Fruit fly (Drosophila melanogaster) whole organism, embryonic: ENCODE results near the gene CG33191.

ENCODE experiments used
- CG11723 ChIP-seq: fragments of 200-800 bp; sonication (Bioruptor generic); optimal IDR thresholded peaks from 2 replicates; lab custom pipeline; 2017; ENCODE audit warnings: missing biosample characterization, mild to moderate bottlenecking, missing genetic modification characterization
- CG12391 ChIP-seq: fragments of 200-800 bp; sonication (Bioruptor generic); optimal IDR thresholded peaks from 3 replicates; lab custom pipeline; 2018; ENCODE audit warnings: missing biosample characterization, mild to moderate bottlenecking, missing genetic modification characterization, moderate library complexity
- CG12769 ChIP-seq: fragments of 200-800 bp; sonication (Bioruptor generic); optimal IDR thresholded peaks from 2 replicates; lab custom pipeline; 2019; ENCODE audit warnings: missing biosample characterization, mild to moderate bottlenecking, missing genetic modification characterization, moderate library complexity
- CG14710 ChIP-seq: fragments of 200-800 bp; sonication (Bioruptor generic); optimal IDR thresholded peaks from 3 replicates; lab custom pipeline; 2019; ENCODE audit warnings: missing biosample characterization, mild to moderate bottlenecking, missing genetic modification characterization, moderate library complexity
- CG15479 ChIP-seq: fragments of 200-800 bp; sonication (Bioruptor generic); optimal IDR thresholded peaks from 3 replicates; lab custom pipeline; 2019; ENCODE audit warnings: missing biosample characterization, mild to moderate bottlenecking, missing genetic modification characterization, moderate library complexity
- CG15601 ChIP-seq: fragments of 200-800 bp; sonication (Bioruptor generic); optimal IDR thresholded peaks from 3 replicates; lab custom pipeline; 2019; ENCODE audit warnings: missing biosample characterization, mild to moderate bottlenecking, missing genetic modification characterization, moderate library complexity
- CG18476 ChIP-seq: fragments of 200-800 bp; sonication (Bioruptor generic); optimal IDR thresholded peaks from 2 replicates; lab custom pipeline; 2016; ENCODE audit warnings: missing biosample characterization, mild to moderate bottlenecking, missing genetic modification characterization
- CG2116 ChIP-seq: fragments of 200-800 bp; sonication (Bioruptor generic); optimal IDR thresholded peaks from 3 replicates; lab custom pipeline; 2018; ENCODE audit warnings: missing biosample characterization, mild to moderate bottlenecking, missing genetic modification characterization
- CG30020 ChIP-seq: fragments of 200-800 bp; optimal IDR thresholded peaks from 2 replicates; lab custom pipeline; 2019; ENCODE audit warnings: missing biosample characterization, mild to moderate bottlenecking, missing genetic modification characterization, moderate library complexity
- CG31365 ChIP-seq: fragments of 200-800 bp; sonication (Bioruptor generic); optimal IDR thresholded peaks from 2 replicates; lab custom pipeline; 2018; ENCODE audit warnings: missing biosample characterization, mild to moderate bottlenecking, missing genetic modification characterization
- CG3838 ChIP-seq: fragments of 200-800 bp; sonication (Bioruptor generic); optimal IDR thresholded peaks from 3 replicates; lab custom pipeline; 2016; ENCODE audit warnings: missing biosample characterization, missing genetic modification characterization
- CG3847 ChIP-seq: fragments of 200-800 bp; sonication (Bioruptor generic); IDR thresholded peaks from 2 replicates; pipeline ENCODE4 v1.3.6; 2022; ENCODE audit warnings: missing biosample characterization, missing genetic modification characterization
- CG3995 ChIP-seq: fragments of 200-800 bp; sonication (Bioruptor generic); optimal IDR thresholded peaks from 3 replicates; lab custom pipeline; 2016; ENCODE audit warnings: missing biosample characterization, missing genetic modification characterization
- CG42726 ChIP-seq: fragments of 200-800 bp; sonication (Bioruptor generic); IDR thresholded peaks from 2 replicates; pipeline ENCODE4 v1.3.6; 2022; ENCODE audit warnings: missing biosample characterization, missing genetic modification characterization; ENCODE audit not compliant: partially characterized antibody
- CG4617 ChIP-seq: fragments of 200-800 bp; sonication (Bioruptor generic); optimal IDR thresholded peaks from 3 replicates; lab custom pipeline; 2016; ENCODE audit warnings: missing biosample characterization, missing genetic modification characterization, borderline replicate concordance
- CG4854 ChIP-seq: fragments of 200-800 bp; sonication (Bioruptor generic); optimal IDR thresholded peaks from 2 replicates; lab custom pipeline; 2016; ENCODE audit warnings: missing biosample characterization, missing genetic modification characterization, inconsistent platforms
- CG8924 ChIP-seq: fragments of 200-800 bp; optimal IDR thresholded peaks from 3 replicates; lab custom pipeline; 2019; ENCODE audit warnings: missing biosample characterization, mild to moderate bottlenecking, missing genetic modification characterization, moderate library complexity
- CoRest ChIP-seq: fragments of 200-800 bp; sonication (Bioruptor generic); optimal IDR thresholded peaks from 3 replicates; lab custom pipeline; 2018; ENCODE audit warnings: missing biosample characterization, mild to moderate bottlenecking, missing genetic modification characterization, moderate library complexity
- D ChIP-seq, 2 experiments: fragments of 200-800 bp in 1 of 2; fragments of >200 bp in 1 of 2; sonication (Bioruptor generic) in 1 of 2; optimal IDR thresholded peaks; 2 replicates in 1 of 2; 3 replicates in 1 of 2; lab custom pipeline; 2017; ENCODE audit warnings: mild to moderate bottlenecking in 1 of 2, missing biosample characterization in 1 of 2, missing genetic modification characterization in 1 of 2, missing genetic modification reagents in 1 of 2
- Dek ChIP-seq: fragments of 200-800 bp; sonication (Bioruptor generic); optimal IDR thresholded peaks from 3 replicates; lab custom pipeline; 2019; ENCODE audit warnings: missing biosample characterization, mild to moderate bottlenecking, missing genetic modification characterization, moderate library complexity
- E2f2 ChIP-seq: fragments of 200-800 bp; sonication (Bioruptor generic); IDR thresholded peaks from 2 replicates; pipeline ENCODE4 v1.3.6; 2022; ENCODE audit warnings: missing biosample characterization, missing genetic modification characterization
- ERR ChIP-seq: fragments of 200-800 bp; sonication (Bioruptor generic); optimal IDR thresholded peaks from 2 replicates; lab custom pipeline; 2016; ENCODE audit warnings: missing biosample characterization, missing genetic modification characterization
- Ets97D ChIP-seq: fragments of 200-800 bp; sonication (Bioruptor generic); optimal IDR thresholded peaks from 3 replicates; lab custom pipeline; 2016; ENCODE audit warnings: missing biosample characterization, missing genetic modification characterization
- Fer2 ChIP-seq: fragments of 200-800 bp; sonication (Bioruptor generic); optimal IDR thresholded peaks from 2 replicates; lab custom pipeline; 2018; ENCODE audit warnings: missing biosample characterization, mild to moderate bottlenecking, missing genetic modification characterization, moderate library complexity
- HmgZ ChIP-seq: fragments of 200-800 bp; sonication (Bioruptor generic); optimal IDR thresholded peaks from 2 replicates; lab custom pipeline; 2018; ENCODE audit warnings: missing biosample characterization, mild to moderate bottlenecking, missing genetic modification characterization
- Lhr ChIP-seq: fragments of 200-800 bp; sonication (Bioruptor generic); optimal IDR thresholded peaks from 3 replicates; lab custom pipeline; 2017; ENCODE audit warnings: mild to moderate bottlenecking, missing biosample characterization, missing genetic modification reagents, missing genetic modification characterization
- Med ChIP-seq: fragments of 200-800 bp; sonication (Bioruptor generic); peaks from one replicate; lab custom pipeline; 2016; ENCODE audit warnings: missing biosample characterization, missing genetic modification characterization, mild to moderate bottlenecking, inconsistent platforms, moderate library complexity
- Mrtf ChIP-seq: fragments of 200-800 bp; sonication (Bioruptor generic); IDR thresholded peaks from 3 replicates; pipeline ENCODE4 v1.3.6; 2022; ENCODE audit warnings: missing biosample characterization, missing genetic modification characterization
- Optix ChIP-seq: fragments of 200-800 bp; sonication (Bioruptor generic); IDR thresholded peaks from 3 replicates; pipeline ENCODE4 v1.3.6; 2022; ENCODE audit warnings: missing biosample characterization, missing genetic modification characterization
- Scr ChIP-seq: fragments of 200-800 bp; sonication (Bioruptor generic); IDR thresholded peaks from 2 replicates; pipeline ENCODE4 v1.3.6; 2022; ENCODE audit warnings: missing biosample characterization, missing genetic modification characterization; ENCODE audit not compliant: partially characterized antibody
- YL-1 ChIP-seq: fragments of 200-800 bp; sonication (Bioruptor generic); optimal IDR thresholded peaks from 3 replicates; lab custom pipeline; 2017; ENCODE audit warnings: missing biosample characterization, mild to moderate bottlenecking, missing genetic modification characterization
- amos ChIP-seq: fragments of 200-800 bp; sonication (Bioruptor generic); IDR thresholded peaks from 2 replicates; pipeline ENCODE4 v1.3.6; 2022; ENCODE audit warnings: missing biosample characterization, missing genetic modification characterization; ENCODE audit not compliant: partially characterized antibody
- ash1 ChIP-seq: fragments of 200-800 bp; sonication (Bioruptor generic); optimal IDR thresholded peaks from 2 replicates; lab custom pipeline; 2018; ENCODE audit warnings: missing biosample characterization, mild to moderate bottlenecking, missing genetic modification characterization
- br ChIP-seq: fragments of >200 bp; optimal IDR thresholded peaks from 2 replicates; lab custom pipeline; 2017
- cas ChIP-seq: fragments of 200-800 bp; sonication (Bioruptor generic); IDR thresholded peaks from 2 replicates; pipeline ENCODE4 v1.3.6; 2022; ENCODE audit warnings: missing biosample characterization, missing genetic modification characterization
- crol ChIP-seq: fragments of 200-800 bp; sonication (Bioruptor generic); IDR thresholded peaks from 2 replicates; pipeline ENCODE4 v1.3.6; 2022; ENCODE audit warnings: missing biosample characterization, missing genetic modification characterization
- ewg ChIP-seq: fragments of 200-800 bp; sonication (Bioruptor generic); optimal IDR thresholded peaks from 3 replicates; lab custom pipeline; 2017; ENCODE audit warnings: mild to moderate bottlenecking, missing biosample characterization, missing genetic modification reagents, missing genetic modification characterization
- gcm2 ChIP-seq: fragments of 200-800 bp; sonication (Bioruptor generic); optimal IDR thresholded peaks from 2 replicates; lab custom pipeline; 2016; ENCODE audit warnings: missing biosample characterization, missing genetic modification characterization
- hth ChIP-seq: fragments of >200 bp; optimal IDR thresholded peaks from 2 replicates; lab custom pipeline; 2017; ENCODE audit warnings: inconsistent platforms
- jigr1 ChIP-seq: fragments of 200-800 bp; sonication (Bioruptor generic); IDR thresholded peaks from 3 replicates; pipeline ENCODE4 v1.3.6; 2022; ENCODE audit warnings: missing biosample characterization, missing genetic modification characterization
- ken ChIP-seq: fragments of 200-800 bp; sonication (Bioruptor generic); IDR thresholded peaks from 3 replicates; pipeline ENCODE4 v1.3.6; 2022; ENCODE audit warnings: missing biosample characterization, missing genetic modification characterization
- pum ChIP-seq: fragments of 200-800 bp; sonication (Bioruptor generic); optimal IDR thresholded peaks from 2 replicates; lab custom pipeline; 2016; ENCODE audit warnings: missing biosample characterization, missing genetic modification characterization
- row ChIP-seq: fragments of 200-800 bp; sonication (Bioruptor generic); IDR thresholded peaks from 3 replicates; pipeline ENCODE4 v1.3.6; 2022; ENCODE audit warnings: missing biosample characterization, missing genetic modification characterization
- slp2 ChIP-seq: fragments of 200-800 bp; sonication (Bioruptor generic); optimal IDR thresholded peaks from 2 replicates; lab custom pipeline; 2016; ENCODE audit warnings: missing biosample characterization, missing genetic modification characterization
- sna ChIP-seq: fragments of 200-800 bp; sonication (Bioruptor generic); IDR thresholded peaks from 2 replicates; pipeline ENCODE4 v1.3.6; 2022; ENCODE audit warnings: missing biosample characterization, missing genetic modification characterization; ENCODE audit not compliant: partially characterized antibody
- ssp ChIP-seq: fragments of 200-800 bp; sonication (Bioruptor generic); IDR thresholded peaks from 2 replicates; pipeline ENCODE4 v1.3.6; 2022; ENCODE audit warnings: missing biosample characterization, missing genetic modification characterization
- trem ChIP-seq: fragments of 200-800 bp; optimal IDR thresholded peaks from 3 replicates; lab custom pipeline; 2019; ENCODE audit warnings: missing biosample characterization, mild to moderate bottlenecking, missing genetic modification characterization, moderate library complexity
- vfl ChIP-seq: fragments of 200-800 bp; sonication (Bioruptor generic); optimal IDR thresholded peaks from 2 replicates; lab custom pipeline; 2016; ENCODE audit warnings: missing biosample characterization, missing genetic modification characterization
- zen2 ChIP-seq: fragments of 200-800 bp; sonication (Bioruptor generic); IDR thresholded peaks from 3 replicates; pipeline ENCODE4 v1.3.6; 2022; ENCODE audit warnings: missing biosample characterization, missing genetic modification characterization; ENCODE audit not compliant: partially characterized antibody

CG33191 gene

dm6 chr3R:8823761-8824499 lies 44.2 kb upstream of the CG33191 start, which contains the start of the genes IscU and CG8379 (continued):
- TF ChIP-seq CG30020 (tag; lab: Kevin White, UChicago) (peak; percentile 61), CG12391 (tag; lab: Kevin White, UChicago) (peak; percentile 45), CG15601 (tag; lab: Kevin White, UChicago) (peak; percentile 60), YL-1 (GFP tag; lab: Kevin White, UChicago) (peak; percentile 87), CG12769 (tag; lab: Kevin White, UChicago) (no peak), D (optimal IDR thresholded peaks at IDR 0.05; lab: Kevin White, UChicago) (no peak), D (GFP tag; optimal IDR thresholded peaks at IDR 0.05; lab: Kevin White, UChicago) (no peak), CG2116 (GFP tag; lab: Kevin White, UChicago) (peak; percentile 87), crol (GFP tag; lab: Robert Waterston, UW) (no peak), CG3838 (GFP tag; lab: Kevin White, UChicago) (no peak), ash1 (no peak), ERR (GFP tag; lab: Kevin White, UChicago) (no peak), jigr1 (GFP tag; lab: Robert Waterston, UW) (no peak), slp2 (GFP tag; lab: Kevin White, UChicago) (no peak), CG4617 (GFP tag; lab: Kevin White, UChicago) (peak; percentile 62), CG18476 (GFP tag; lab: Kevin White, UChicago) (no peak), sna (GFP tag; lab: Robert Waterston, UW) (peak; percentile 73), gcm2 (no peak), Med (peak; percentile 46), ssp (GFP tag; lab: Robert Waterston, UW) (no peak), CG3847 (peak; percentile 40; the same call in 1 of the 2 replicates), CG8924 (tag; lab: Kevin White, UChicago) (peak; percentile 38), Fer2 (tag; lab: Kevin White, UChicago) (no peak), CG14710 (peak; percentile 75), br (lab: Kevin White, UChicago) (no peak), CG11723 (GFP tag; lab: Kevin White, UChicago) (no peak), Scr (GFP tag; lab: Robert Waterston, UW) (peak; percentile 70), CoRest (no peak), ewg (GFP tag; lab: Kevin White, UChicago) (no peak), Lhr (GFP tag; lab: Kevin White, UChicago) (peak; percentile 58), cas (GFP tag; lab: Robert Waterston, UW) (no peak), Mrtf (no peak), row (GFP tag; lab: Robert Waterston, UW) (peak; percentile 75), Optix (GFP tag; lab: Robert Waterston, UW) (no peak), HmgZ (peak; percentile 41), CG3995 (GFP tag; lab: Kevin White, UChicago) (peak; percentile 30), CG42726 (GFP tag; lab: Robert Waterston, UW) (peak; percentile 13; the same call in 1 of the 2 replicates), CG15479 (peak; percentile 57), CG31365 (tag; lab: Kevin White, UChicago) (no peak), Ets97D (GFP tag; lab: Kevin White, UChicago) (peak; percentile 10), CG4854 (no peak), amos (GFP tag; lab: Robert Waterston, UW) (peak; percentile 53; the same call in 1 of the 2 replicates), Dek (tag; lab: Kevin White, UChicago) (no peak), zen2 (GFP tag; lab: Robert Waterston, UW) (no peak; the same call in 2 of the 3 replicates), pum (no peak), ken (GFP tag; lab: Robert Waterston, UW) (no peak), hth (no peak), E2f2 (GFP tag; lab: Robert Waterston, UW) (peak; percentile 32; the same call in 1 of the 2 replicates), trem (tag; lab: Kevin White, UChicago) (peak; percentile 98), vfl (GFP tag; lab: Kevin White, UChicago) (no peak)
